Fruit fly (Drosophila melanogaster): ENCODE results near the gene CG4116.

- TF ChIP-seq br (GFP tag; optimal IDR thresholded peaks at IDR 0.05) (no peak), brk (GFP tag; optimal IDR thresholded peaks at IDR 0.05) (no peak), fru (GFP tag; optimal IDR thresholded peaks at IDR 0.05) (peak; percentile 31), Rel (GFP tag; optimal IDR thresholded peaks at IDR 0.05) (no peak), Rel (tag; optimal IDR thresholded peaks at IDR 0.05) (no peak), psq (GFP tag; optimal IDR thresholded peaks at IDR 0.05) (no peak), OdsH (GFP tag; optimal IDR thresholded peaks at IDR 0.05) (no peak), Hr78 (GFP tag; optimal IDR thresholded peaks at IDR 0.05) (no peak), dl (GFP tag; optimal IDR thresholded peaks at IDR 0.05; ENCODE audit: insufficient read depth in 1 of 2, partially characterized antibody in 2 of 2) (no peak)
Observed at dm6 chrX:3055783-3056182, 11.6 kb downstream of the CG4116 start.
